Fruit fly (Drosophila melanogaster) whole organism, wandering third instar larva: ENCODE measurements around the gene mira.
A peak's percentile ranks its signal among the peaks of the same experiment; 100 is the strongest.

Experiments
- Abd-B ChIP-seq: fragments of >200 bp; optimal IDR thresholded peaks from 2 replicates; lab custom pipeline; 2017; ENCODE audit warnings: missing biosample characterization, missing genetic modification characterization
- CG9705 ChIP-seq: fragments of 200-800 bp; sonication (Bioruptor generic); optimal IDR thresholded peaks from 2 replicates; lab custom pipeline; 2018; ENCODE audit warnings: missing biosample characterization, mild to moderate bottlenecking, missing genetic modification characterization
- CrebA ChIP-seq: fragments of 200-800 bp; sonication (Bioruptor generic); optimal IDR thresholded peaks from 2 replicates; lab custom pipeline; 2016; ENCODE audit warnings: missing biosample characterization, mild to moderate bottlenecking, missing genetic modification characterization, borderline replicate concordance
- Dfd ChIP-seq: fragments of >200 bp; optimal IDR thresholded peaks from 2 replicates; lab custom pipeline; 2017; ENCODE audit warnings: missing biosample characterization, missing genetic modification characterization
- Dif ChIP-seq: fragments of 200-275, 200-300 bp; sonication (Bioruptor generic); optimal IDR thresholded peaks from 2 replicates; lab custom pipeline; 2018; ENCODE audit warnings: missing biosample characterization, missing genetic modification characterization; ENCODE audit not compliant: partially characterized antibody
- GATAd ChIP-seq: sonication (Bioruptor generic); optimal IDR thresholded peaks from 2 replicates; lab custom pipeline; 2016; ENCODE audit warnings: missing biosample characterization, missing genetic modification characterization
- HLH106 ChIP-seq: fragments of 200-800 bp; optimal IDR thresholded peaks from 3 replicates; lab custom pipeline; 2019; ENCODE audit warnings: missing biosample characterization, mild to moderate bottlenecking, missing genetic modification characterization, moderate library complexity
- Hnf4 ChIP-seq: fragments of 200-800 bp; sonication (Bioruptor generic); optimal IDR thresholded peaks from 2 replicates; lab custom pipeline; 2016; ENCODE audit warnings: missing biosample characterization, mild to moderate bottlenecking, missing genetic modification characterization
- Hr78 ChIP-seq: fragments of >200 bp; optimal IDR thresholded peaks from 2 replicates; lab custom pipeline; 2017; ENCODE audit warnings: missing biosample characterization, missing genetic modification characterization
- Hr83 ChIP-seq: fragments of 200-300 bp; sonication (Bioruptor generic); optimal IDR thresholded peaks from 2 replicates; lab custom pipeline; 2016; ENCODE audit warnings: missing biosample characterization, mild to moderate bottlenecking, missing genetic modification characterization, moderate library complexity; ENCODE audit not compliant: poor library complexity, severe bottlenecking
- Mio ChIP-seq: sonication (Bioruptor generic); optimal IDR thresholded peaks from 2 replicates; lab custom pipeline; 2016; ENCODE audit warnings: missing biosample characterization, missing genetic modification characterization
- Myc ChIP-seq: fragments of >200 bp; optimal IDR thresholded peaks from 2 replicates; lab custom pipeline; 2017
- N ChIP-seq: fragments of >200 bp; optimal IDR thresholded peaks from 2 replicates; lab custom pipeline; 2018; ENCODE audit warnings: missing biosample characterization, missing external identifiers, missing genetic modification characterization
- OdsH ChIP-seq: fragments of 200-800 bp; sonication (Bioruptor generic); optimal IDR thresholded peaks from 2 replicates; lab custom pipeline; 2016; ENCODE audit warnings: missing biosample characterization, mild to moderate bottlenecking, missing genetic modification characterization
- Sp1 ChIP-seq: fragments of 200-800 bp; sonication (Bioruptor generic); optimal IDR thresholded peaks from 3 replicates; lab custom pipeline; 2019; ENCODE audit warnings: missing biosample characterization, mild to moderate bottlenecking, missing genetic modification characterization, moderate library complexity
- Vsx2 ChIP-seq: fragments of 200-300, 225-300 bp; sonication (Bioruptor generic); optimal IDR thresholded peaks from 2 replicates; lab custom pipeline; 2018; ENCODE audit warnings: missing biosample characterization, missing genetic modification characterization; ENCODE audit not compliant: partially characterized antibody
- br ChIP-seq: fragments of 200-800 bp; sonication (Bioruptor generic); optimal IDR thresholded peaks from 2 replicates; lab custom pipeline; 2016; ENCODE audit warnings: missing biosample characterization, missing genetic modification characterization
- brk ChIP-seq: fragments of 200-800 bp; sonication (Bioruptor generic); optimal IDR thresholded peaks from 2 replicates; lab custom pipeline; 2016; ENCODE audit warnings: missing biosample characterization, mild to moderate bottlenecking, missing genetic modification characterization
- dl ChIP-seq, 2 experiments: fragments of 175-275, 200-275 bp in 1 of 2; fragments of 200-275 bp in 1 of 2; sonication (Bioruptor generic); optimal IDR thresholded peaks; lab custom pipeline; 2018; ENCODE audit warnings: mild to moderate bottlenecking in 2 of 2, missing biosample characterization in 2 of 2, missing genetic modification characterization in 2 of 2, moderate library complexity in 2 of 2; ENCODE audit not compliant: partially characterized antibody in 2 of 2, insufficient read depth in 1 of 2
- dmrt93B ChIP-seq: fragments of 200-800 bp; sonication (Bioruptor generic); optimal IDR thresholded peaks from 2 replicates; lab custom pipeline; 2018; ENCODE audit warnings: missing biosample characterization, mild to moderate bottlenecking, missing genetic modification characterization
- dsf ChIP-seq: sonication (Bioruptor generic); optimal IDR thresholded peaks from 2 replicates; lab custom pipeline; 2016; ENCODE audit warnings: missing biosample characterization, missing genetic modification characterization, borderline replicate concordance
- ey ChIP-seq: fragments of 200-800 bp; sonication (Bioruptor generic); optimal IDR thresholded peaks from 2 replicates; lab custom pipeline; 2016; ENCODE audit warnings: missing biosample characterization, missing genetic modification characterization
- foxo ChIP-seq, 2 experiments: fragments of 200-800 bp; sonication (Bioruptor generic); optimal IDR thresholded peaks; 2 replicates in 1 of 2; 3 replicates in 1 of 2; lab custom pipeline; 2016 to 2017; ENCODE audit warnings: missing biosample characterization in 2 of 2, missing genetic modification characterization in 2 of 2
- fru ChIP-seq: fragments of 200-800 bp; sonication (Bioruptor generic); optimal IDR thresholded peaks from 3 replicates; lab custom pipeline; 2016; ENCODE audit warnings: missing biosample characterization, mild to moderate bottlenecking, missing genetic modification characterization
- h ChIP-seq: fragments of 200-800 bp; sonication (Bioruptor generic); optimal IDR thresholded peaks from 3 replicates; lab custom pipeline; 2016; ENCODE audit warnings: missing biosample characterization, mild to moderate bottlenecking, missing genetic modification characterization
- lola ChIP-seq: fragments of >200 bp; optimal IDR thresholded peaks from 2 replicates; lab custom pipeline; 2017; ENCODE audit warnings: missing biosample characterization, missing genetic modification characterization
- rgr ChIP-seq: fragments of 200-800 bp; sonication (Bioruptor generic); optimal IDR thresholded peaks from 3 replicates; lab custom pipeline; 2016; ENCODE audit warnings: missing biosample characterization, mild to moderate bottlenecking, missing genetic modification characterization
- sage ChIP-seq: fragments of 200-800 bp; sonication (Bioruptor generic); optimal IDR thresholded peaks from 2 replicates; lab custom pipeline; 2016; ENCODE audit warnings: missing biosample characterization, mild to moderate bottlenecking, missing genetic modification characterization
- sv ChIP-seq: fragments of 200-800 bp; sonication (Bioruptor generic); optimal IDR thresholded peaks from 3 replicates; lab custom pipeline; 2016; ENCODE audit warnings: missing biosample characterization, missing genetic modification characterization
- tai ChIP-seq: sonication (Bioruptor generic); optimal IDR thresholded peaks from 2 replicates; lab custom pipeline; 2016; ENCODE audit warnings: missing biosample characterization, missing genetic modification characterization
- usp ChIP-seq: fragments of >200 bp; optimal IDR thresholded peaks from 2 replicates; lab custom pipeline; 2017; ENCODE audit warnings: missing biosample characterization, missing genetic modification characterization
- woc ChIP-seq: sonication (Bioruptor generic); optimal IDR thresholded peaks from 2 replicates; lab custom pipeline; 2016; ENCODE audit warnings: missing biosample characterization, mild to moderate bottlenecking, missing genetic modification characterization

mira gene

dm6 chr3R:19925271-19925670 is 9.6 kb downstream of the mira start, which contains the start of gene CG4462:
Gene CG4462, minus strand, starts transcription at chr3R:19925371.
- TF ChIP-seq sv (no peak), dmrt93B (GFP tag; lab: Kevin White, UChicago) (no peak), Hr83 (GFP tag; lab: Kevin White, UChicago) (no peak), Abd-B (GFP tag; lab: Kevin White, UChicago) (no peak), ey (GFP tag; lab: Kevin White, UChicago) (no peak), lola (GFP tag; lab: Kevin White, UChicago) (no peak)

dm6 chr3R:19924331-19924730 is 10.6 kb downstream of the mira start:
- TF ChIP-seq woc (GFP tag; lab: Kevin White, UChicago) (no peak), br (GFP tag; lab: Kevin White, UChicago) (peak; percentile 34), sv (no peak), Hr83 (GFP tag; lab: Kevin White, UChicago) (peak; percentile 38), foxo (GFP tag; optimal IDR thresholded peaks at IDR 0.05; lab: Kevin White, UChicago) (no peak), h (GFP tag; lab: Kevin White, UChicago) (peak; percentile 50), rgr (GFP tag; lab: Kevin White, UChicago) (peak; percentile 65), usp (no peak), OdsH (no peak)

- no peak for TF ChIP-seq sage
- no peak for TF ChIP-seq Hnf4
- no peak for TF ChIP-seq CG9705 (GFP tag; lab: Kevin White, UChicago)
- no peak for TF ChIP-seq Sp1
- no peak for TF ChIP-seq Mio
- TF ChIP-seq sv, result no peak
- no peak for TF ChIP-seq Vsx2 (GFP tag; lab: Kevin White, UChicago)
- no peak for TF ChIP-seq lola (GFP tag; lab: Kevin White, UChicago)
- no peak for TF ChIP-seq OdsH
- no peak for TF ChIP-seq Dif (GFP tag; lab: Kevin White, UChicago)
- TF ChIP-seq dsf, result no peak
- TF ChIP-seq, all 38 proteins: peak for 0
Observed at dm6 chr3R:19918207-19918606, 16.7 kb downstream of the mira start, which contains the start of gene CG4770. Gene CG4770, plus strand, starts transcription at chr3R:19918507.

- TF ChIP-seq foxo (GFP tag; optimal IDR thresholded peaks at IDR 0.05; lab: Kevin White, UChicago) (no peak), tai (GFP tag; lab: Kevin White, UChicago) (no peak), N (no peak), dsf (no peak), Vsx2 (GFP tag; lab: Kevin White, UChicago) (no peak), Sp1 (no peak), Hr83 (GFP tag; lab: Kevin White, UChicago) (no peak), ey (GFP tag; lab: Kevin White, UChicago) (no peak), Hnf4 (no peak), Hr78 (no peak), fru (GFP tag; lab: Kevin White, UChicago) (no peak), Dfd (GFP tag; lab: Kevin White, UChicago) (no peak), dmrt93B (GFP tag; lab: Kevin White, UChicago) (no peak), sage (no peak), dl (GFP tag; optimal IDR thresholded peaks at IDR 0.05; lab: Kevin White, UChicago; ENCODE audit: insufficient read depth in 1 of 2, partially characterized antibody in 2 of 2) (no peak), sv (no peak)
Observed at dm6 chr3R:19917739-19918138, 17.2 kb downstream of the mira start, which contains the start of gene CG4465. Gene CG4465, minus strand, starts transcription at chr3R:19917839.

- TF ChIP-seq HLH106, result no peak
- no peak for TF ChIP-seq Hr83 (GFP tag; lab: Kevin White, UChicago)
- TF ChIP-seq fru (GFP tag; lab: Kevin White, UChicago), result no peak
- no peak for TF ChIP-seq foxo (GFP tag; optimal IDR thresholded peaks at IDR 0.05; lab: Kevin White, UChicago)
- no peak for TF ChIP-seq sage
- no peak for TF ChIP-seq N
- TF ChIP-seq Myc (lab: Kevin White, UChicago), result no peak
- TF ChIP-seq tai (GFP tag; lab: Kevin White, UChicago), result no peak
- TF ChIP-seq brk (GFP tag; lab: Kevin White, UChicago), result no peak
- TF ChIP-seq dsf, result no peak
- no peak for TF ChIP-seq GATAd
- no peak for TF ChIP-seq CrebA (GFP tag; lab: Kevin White, UChicago)
Observed at dm6 chr3R:19915312-19915711, 19.6 kb downstream of the mira start, which contains the start of the genes Xport-A and Xport-B. Gene Xport-A, minus strand, starts transcription at chr3R:19915412. Gene Xport-B, minus strand, starts transcription at chr3R:19915412.
